Fruit fly (Drosophila melanogaster) whole organism, embryonic: ENCODE measurements around the gene Swip-1.

ENCODE experiments used
- Ada2b ChIP-seq: fragments of 200-800 bp; sonication (Bioruptor generic); IDR thresholded peaks from 2 replicates; pipeline ENCODE4 v1.3.6; 2022; ENCODE audit warnings: missing biosample characterization, missing genetic modification characterization
- Aef1 ChIP-seq: fragments of 200-800 bp; sonication (Bioruptor generic); IDR thresholded peaks from 3 replicates; pipeline ENCODE4 v1.3.6; 2022; ENCODE audit warnings: missing biosample characterization, missing genetic modification characterization
- Atf-2 ChIP-seq: fragments of 200-800 bp; sonication (Bioruptor generic); optimal IDR thresholded peaks from 2 replicates; lab custom pipeline; 2016; ENCODE audit warnings: missing biosample characterization, missing genetic modification characterization
- CG10267 ChIP-seq: fragments of 200-800 bp; sonication (Bioruptor generic); optimal IDR thresholded peaks from 2 replicates; lab custom pipeline; 2018; ENCODE audit warnings: missing biosample characterization, mild to moderate bottlenecking, missing genetic modification characterization, moderate library complexity
- CG10274 ChIP-seq: fragments of 200-800 bp; sonication (Bioruptor generic); optimal IDR thresholded peaks from 3 replicates; lab custom pipeline; 2017; ENCODE audit warnings: missing biosample characterization, mild to moderate bottlenecking, missing genetic modification characterization
- CG10431 ChIP-seq: fragments of 200-800 bp; sonication (Bioruptor generic); optimal IDR thresholded peaks from 3 replicates; lab custom pipeline; 2018; ENCODE audit warnings: missing biosample characterization, mild to moderate bottlenecking, missing genetic modification characterization
- CG13775 ChIP-seq: fragments of 200-800 bp; sonication (Bioruptor generic); optimal IDR thresholded peaks from 3 replicates; lab custom pipeline; 2017; ENCODE audit warnings: missing biosample characterization, mild to moderate bottlenecking, missing genetic modification characterization
- CG1602 ChIP-seq: fragments of 200-800 bp; sonication (Bioruptor generic); optimal IDR thresholded peaks from 3 replicates; lab custom pipeline; 2016; ENCODE audit warnings: missing biosample characterization, missing genetic modification characterization
- CG16813 ChIP-seq: fragments of 200-800 bp; sonication (Bioruptor generic); IDR thresholded peaks from 3 replicates; pipeline ENCODE4 v1.3.6; 2022; ENCODE audit warnings: missing biosample characterization, missing genetic modification characterization; ENCODE audit not compliant: partially characterized antibody
- CG18262 ChIP-seq: fragments of 200-800 bp; optimal IDR thresholded peaks from 3 replicates; lab custom pipeline; 2019; ENCODE audit warnings: missing biosample characterization, mild to moderate bottlenecking, missing genetic modification characterization, moderate library complexity
- CG18476 ChIP-seq: fragments of 200-800 bp; sonication (Bioruptor generic); optimal IDR thresholded peaks from 2 replicates; lab custom pipeline; 2016; ENCODE audit warnings: missing biosample characterization, mild to moderate bottlenecking, missing genetic modification characterization
- CG2116 ChIP-seq: fragments of 200-800 bp; sonication (Bioruptor generic); optimal IDR thresholded peaks from 3 replicates; lab custom pipeline; 2018; ENCODE audit warnings: missing biosample characterization, mild to moderate bottlenecking, missing genetic modification characterization
- CG3995 ChIP-seq: fragments of 200-800 bp; sonication (Bioruptor generic); optimal IDR thresholded peaks from 3 replicates; lab custom pipeline; 2016; ENCODE audit warnings: missing biosample characterization, missing genetic modification characterization
- CG5953 ChIP-seq: fragments of 200-800 bp; sonication (Bioruptor generic); IDR thresholded peaks from 2 replicates; pipeline ENCODE4 v1.3.6; 2022; ENCODE audit warnings: missing biosample characterization, missing genetic modification characterization
- CG7786 ChIP-seq: fragments of 200-800 bp; sonication (Bioruptor generic); optimal IDR thresholded peaks from 2 replicates; lab custom pipeline; 2016; ENCODE audit warnings: missing biosample characterization, missing genetic modification characterization
- CG8281 ChIP-seq: fragments of 200-800 bp; sonication (Bioruptor generic); optimal IDR thresholded peaks from 2 replicates; lab custom pipeline; 2018; ENCODE audit warnings: missing biosample characterization, mild to moderate bottlenecking, missing genetic modification characterization, moderate library complexity
- CG8944 ChIP-seq: fragments of 200-800 bp; sonication (Bioruptor generic); optimal IDR thresholded peaks from 3 replicates; lab custom pipeline; 2016; ENCODE audit warnings: missing biosample characterization, missing genetic modification characterization
- CoRest ChIP-seq: fragments of 200-800 bp; sonication (Bioruptor generic); optimal IDR thresholded peaks from 3 replicates; lab custom pipeline; 2018; ENCODE audit warnings: missing biosample characterization, mild to moderate bottlenecking, missing genetic modification characterization, moderate library complexity
- Eip74EF ChIP-seq, 2 experiments: fragments of 200-800 bp in 1 of 2; fragments of >200 bp in 1 of 2; sonication (Bioruptor generic) in 1 of 2; optimal IDR thresholded peaks; 2 replicates each; lab custom pipeline; 2017 to 2019; ENCODE audit warnings: missing biosample characterization in 2 of 2, missing genetic modification characterization in 2 of 2, mild to moderate bottlenecking in 1 of 2, moderate library complexity in 1 of 2
- H15 ChIP-seq: fragments of 200-800 bp; sonication (Bioruptor generic); IDR thresholded peaks from 3 replicates; pipeline ENCODE4 v1.3.6; 2022; ENCODE audit warnings: missing biosample characterization, missing genetic modification characterization
- Hey ChIP-seq: fragments of 200-800 bp; sonication (Bioruptor generic); optimal IDR thresholded peaks from 3 replicates; lab custom pipeline; 2018; ENCODE audit warnings: missing biosample characterization, mild to moderate bottlenecking, missing genetic modification characterization
- Hmr ChIP-seq: fragments of 200-800 bp; sonication (Bioruptor generic); optimal IDR thresholded peaks from 3 replicates; lab custom pipeline; 2017; ENCODE audit warnings: mild to moderate bottlenecking, missing biosample characterization, missing genetic modification reagents, missing genetic modification characterization
- Med ChIP-seq: fragments of 200-800 bp; sonication (Bioruptor generic); peaks from one replicate; lab custom pipeline; 2016; ENCODE audit warnings: missing biosample characterization, missing genetic modification characterization, mild to moderate bottlenecking, inconsistent platforms, moderate library complexity
- NfI ChIP-seq: fragments of 200-800 bp; sonication (Bioruptor generic); optimal IDR thresholded peaks from 3 replicates; lab custom pipeline; 2018; ENCODE audit warnings: missing biosample characterization, mild to moderate bottlenecking, missing genetic modification characterization, moderate library complexity
- PHDP ChIP-seq: fragments of 200-800 bp; sonication (Bioruptor generic); optimal IDR thresholded peaks from 3 replicates; lab custom pipeline; 2018; ENCODE audit warnings: missing biosample characterization, mild to moderate bottlenecking, missing genetic modification characterization, moderate library complexity
- Sry-β ChIP-seq: fragments of 200-800 bp; sonication (Bioruptor generic); optimal IDR thresholded peaks from 2 replicates; lab custom pipeline; 2018; ENCODE audit warnings: missing biosample characterization, mild to moderate bottlenecking, missing genetic modification characterization, moderate library complexity
- caup ChIP-seq: fragments of 200-800 bp; sonication (Bioruptor generic); optimal IDR thresholded peaks from 3 replicates; lab custom pipeline; 2017; ENCODE audit warnings: missing biosample characterization, mild to moderate bottlenecking, missing genetic modification characterization, moderate library complexity; ENCODE audit not compliant: severe bottlenecking
- cwo ChIP-seq: fragments of 200-800 bp; sonication (Bioruptor generic); optimal IDR thresholded peaks from 3 replicates; lab custom pipeline; 2017; ENCODE audit warnings: missing biosample characterization, missing genetic modification characterization, mild to moderate bottlenecking, moderate library complexity, missing genetic modification reagents
- esg ChIP-seq: fragments of 200-800 bp; sonication (Bioruptor generic); conservative IDR thresholded peaks from 2 replicates; pipeline ENCODE4 v1.3.6; 2022; ENCODE audit warnings: missing biosample characterization, missing genetic modification characterization
- ewg ChIP-seq: fragments of 200-800 bp; sonication (Bioruptor generic); optimal IDR thresholded peaks from 3 replicates; lab custom pipeline; 2017; ENCODE audit warnings: mild to moderate bottlenecking, missing biosample characterization, missing genetic modification reagents, missing genetic modification characterization
- fd102C ChIP-seq: fragments of 200-800 bp; sonication (Bioruptor generic); optimal IDR thresholded peaks from 2 replicates; lab custom pipeline; 2018; ENCODE audit warnings: missing biosample characterization, mild to moderate bottlenecking, missing genetic modification characterization, moderate library complexity
- fd64A ChIP-seq: fragments of 200-800 bp; sonication (Bioruptor generic); optimal IDR thresholded peaks from 3 replicates; lab custom pipeline; 2018; ENCODE audit warnings: missing biosample characterization, mild to moderate bottlenecking, missing genetic modification characterization
- fru ChIP-seq: fragments of >200 bp; optimal IDR thresholded peaks from 2 replicates; lab custom pipeline; 2017
- gro ChIP-seq: fragments of 200-800 bp; sonication (Bioruptor generic); optimal IDR thresholded peaks from 2 replicates; lab custom pipeline; 2016; ENCODE audit warnings: missing biosample characterization, missing genetic modification characterization
- hb ChIP-seq: fragments of 200-800 bp; sonication (Bioruptor generic); IDR thresholded peaks from 3 replicates; pipeline ENCODE4 v1.3.6; 2022; ENCODE audit warnings: missing biosample characterization, missing genetic modification characterization; ENCODE audit not compliant: partially characterized antibody
- hbn ChIP-seq: fragments of 200-800 bp; sonication (Bioruptor generic); IDR thresholded peaks from 2 replicates; pipeline ENCODE4 v1.3.6; 2022; ENCODE audit warnings: missing biosample characterization, missing genetic modification characterization; ENCODE audit not compliant: partially characterized antibody
- lbe ChIP-seq: fragments of 200-800 bp; sonication (Bioruptor generic); optimal IDR thresholded peaks from 2 replicates; lab custom pipeline; 2016; ENCODE audit warnings: missing biosample characterization, mild to moderate bottlenecking, missing genetic modification characterization
- lov ChIP-seq, 2 experiments: fragments of 200-800 bp in 1 of 2; fragments of >200 bp in 1 of 2; sonication (Bioruptor generic) in 1 of 2; IDR thresholded peaks in 1 of 2; optimal IDR thresholded peaks in 1 of 2; 2 replicates in 1 of 2; 3 replicates in 1 of 2; pipeline versions ENCODE4 v1.3.6 to Lab custom; 2017 to 2022; ENCODE audit warnings: missing biosample characterization in 1 of 2, missing genetic modification characterization in 1 of 2
- mld ChIP-seq: fragments of 200-800 bp; sonication (Bioruptor generic); IDR thresholded peaks from 3 replicates; pipeline ENCODE4 v1.3.6; 2022; ENCODE audit warnings: missing biosample characterization, missing genetic modification characterization; ENCODE audit not compliant: partially characterized antibody
- nerfin-1 ChIP-seq: fragments of 200-800 bp; sonication (Bioruptor generic); optimal IDR thresholded peaks from 3 replicates; lab custom pipeline; 2019; ENCODE audit warnings: missing biosample characterization, mild to moderate bottlenecking, missing genetic modification characterization, moderate library complexity
- phol ChIP-seq: fragments of 200-800 bp; sonication (Bioruptor generic); optimal IDR thresholded peaks from 3 replicates; lab custom pipeline; 2018; ENCODE audit warnings: missing biosample characterization, mild to moderate bottlenecking, missing genetic modification characterization, moderate library complexity
- prd ChIP-seq, 3 experiments: fragments of >200 bp in 2 of 3; fragments of 200-800 bp in 1 of 3; sonication (Bioruptor generic) in 1 of 3; optimal IDR thresholded peaks in 2 of 3; IDR thresholded peaks in 1 of 3; 2 replicates in 2 of 3; 3 replicates in 1 of 3; pipeline versions ENCODE4 v1.3.6 to Lab custom; 2017 to 2022; ENCODE audit warnings: missing biosample characterization in 1 of 3, missing genetic modification characterization in 1 of 3
- pum ChIP-seq: fragments of 200-800 bp; sonication (Bioruptor generic); optimal IDR thresholded peaks from 2 replicates; lab custom pipeline; 2016; ENCODE audit warnings: missing biosample characterization, missing genetic modification characterization
- sc ChIP-seq, 3 experiments: fragments of >200 bp in 2 of 3; fragments of 200-800 bp in 1 of 3; sonication (Bioruptor generic) in 1 of 3; optimal IDR thresholded peaks; 2 replicates in 2 of 3; 3 replicates in 1 of 3; lab custom pipeline; 2017; ENCODE audit warnings: mild to moderate bottlenecking in 1 of 3, missing biosample characterization in 1 of 3, missing genetic modification characterization in 1 of 3, missing genetic modification reagents in 1 of 3
- slou ChIP-seq: fragments of 200-800 bp; sonication (Bioruptor generic); optimal IDR thresholded peaks from 3 replicates; lab custom pipeline; 2016; ENCODE audit warnings: missing biosample characterization, missing genetic modification characterization
- slp2 ChIP-seq: fragments of 200-800 bp; sonication (Bioruptor generic); optimal IDR thresholded peaks from 2 replicates; lab custom pipeline; 2016; ENCODE audit warnings: missing biosample characterization, missing genetic modification characterization
- trem ChIP-seq: fragments of 200-800 bp; optimal IDR thresholded peaks from 3 replicates; lab custom pipeline; 2019; ENCODE audit warnings: missing biosample characterization, mild to moderate bottlenecking, missing genetic modification characterization, moderate library complexity

Swip-1 gene

DNA sequence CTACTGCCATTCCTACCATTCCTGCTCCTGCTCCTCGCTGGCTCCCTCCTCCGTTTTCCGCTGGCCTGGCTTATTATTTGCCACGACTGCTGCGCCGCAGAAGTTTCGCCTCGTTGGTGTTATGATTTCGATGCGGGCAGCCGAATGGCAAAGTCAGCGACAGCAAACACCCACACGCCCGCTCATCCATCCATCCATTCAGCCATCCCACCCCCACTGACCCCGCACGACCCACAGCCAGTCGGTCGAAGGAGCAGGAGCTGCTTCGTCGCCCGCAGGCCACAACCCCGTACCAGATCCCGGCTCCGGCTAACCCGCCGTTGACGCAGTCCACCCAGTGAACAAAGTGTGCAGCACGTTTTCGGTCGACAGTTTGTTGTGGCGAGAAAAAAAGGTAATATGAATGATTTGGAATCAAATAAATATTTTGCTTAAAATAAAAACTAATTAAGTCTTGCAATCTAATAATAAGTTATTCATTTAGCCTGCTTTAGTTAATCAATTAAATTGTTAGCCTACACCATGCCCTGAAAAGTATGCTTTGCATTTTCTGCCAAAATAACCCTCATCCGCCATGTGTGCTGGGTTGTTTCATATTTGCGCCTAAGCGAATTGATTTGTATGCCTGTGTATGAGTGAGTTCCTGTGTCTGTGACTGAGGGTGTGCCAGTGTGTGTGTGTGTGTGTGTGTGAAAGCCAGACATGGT is 39.6 kb upstream of the Swip-1 start (continued):
- TF ChIP-seq CG16813, result no peak
- TF ChIP-seq Aef1 (GFP tag; lab: Robert Waterston, UW), result no peak; the same call in 2 of the 3 replicates
- no peak for TF ChIP-seq sc (optimal IDR thresholded peaks at IDR 0.05; lab: Kevin White, UChicago)
- TF ChIP-seq sc (GFP tag; optimal IDR thresholded peaks at IDR 0.05; lab: Kevin White, UChicago), result no peak
- TF ChIP-seq hbn, result no peak
- peak; percentile 80 for TF ChIP-seq Med (GFP tag; lab: Kevin White, UChicago)
- no peak for TF ChIP-seq CG8944 (GFP tag; lab: Kevin White, UChicago)
- TF ChIP-seq esg (GFP tag; lab: Robert Waterston, UW), result 0 out of 2 replicates have a peak, but pooled peaks have one; percentile 17
- TF ChIP-seq Atf-2 (GFP tag; lab: Kevin White, UChicago), result no peak
- TF ChIP-seq CG10267 (tag; lab: Kevin White, UChicago), result peak; percentile 40
- TF ChIP-seq trem (tag; lab: Kevin White, UChicago), result no peak
- TF ChIP-seq slou (GFP tag; lab: Kevin White, UChicago), result no peak
- TF ChIP-seq CoRest (tag; lab: Kevin White, UChicago), result peak; percentile 70
- peak; percentile 38 for TF ChIP-seq gro (GFP tag; lab: Kevin White, UChicago)
- TF ChIP-seq H15 (GFP tag; lab: Robert Waterston, UW), result no peak
- no peak for TF ChIP-seq CG7786 (GFP tag; lab: Kevin White, UChicago)
- no peak for TF ChIP-seq pum (GFP tag; lab: Kevin White, UChicago)
- no peak for TF ChIP-seq CG8281 (tag; lab: Kevin White, UChicago)
- no peak for TF ChIP-seq CG10274 (GFP tag; lab: Kevin White, UChicago)
- no peak for TF ChIP-seq mld (GFP tag; lab: Robert Waterston, UW)
- no peak for TF ChIP-seq CG2116 (GFP tag; lab: Kevin White, UChicago)
- TF ChIP-seq fd64A (GFP tag; lab: Kevin White, UChicago), result no peak
- TF ChIP-seq lbe (GFP tag; lab: Kevin White, UChicago), result no peak
- TF ChIP-seq hb, result no peak
- TF ChIP-seq prd (optimal IDR thresholded peaks at IDR 0.05; lab: Kevin White, UChicago), result no peak
- TF ChIP-seq prd (GFP tag; IDR thresholded peaks at IDR 0.05; lab: Robert Waterston, UW), result peak; percentile 17; the same call in 1 of the 3 replicates
- TF ChIP-seq CG1602 (GFP tag; lab: Kevin White, UChicago), result no peak
- TF ChIP-seq caup (GFP tag; lab: Kevin White, UChicago), result peak; percentile 61
- no peak for TF ChIP-seq CG5953 (GFP tag; lab: Robert Waterston, UW)
- peak; percentile 85 for TF ChIP-seq Hmr
- no peak for TF ChIP-seq Sry-β (GFP tag; lab: Kevin White, UChicago)
- TF ChIP-seq CG13775, result peak; percentile 30
- TF ChIP-seq fru, result no peak
- TF ChIP-seq CG10431 (GFP tag; lab: Kevin White, UChicago), result no peak
- TF ChIP-seq lov (optimal IDR thresholded peaks at IDR 0.05; lab: Kevin White, UChicago), result no peak
- no peak for TF ChIP-seq lov (GFP tag; IDR thresholded peaks at IDR 0.05; lab: Robert Waterston, UW)
- TF ChIP-seq Hey (tag; lab: Kevin White, UChicago), result no peak
- TF ChIP-seq CG18476 (GFP tag; lab: Kevin White, UChicago), result peak; percentile 0
- peak; percentile 25 for TF ChIP-seq ewg
- TF ChIP-seq CG3995 (GFP tag; lab: Kevin White, UChicago), result no peak
- TF ChIP-seq fd102C, result no peak
- peak; percentile 65 for TF ChIP-seq NfI
- TF ChIP-seq nerfin-1 (tag; lab: Kevin White, UChicago), result peak; percentile 14
- TF ChIP-seq phol (tag; lab: Kevin White, UChicago), result peak; percentile 56
- no peak for TF ChIP-seq Ada2b (GFP tag; lab: Robert Waterston, UW)
- TF ChIP-seq PHDP (tag; lab: Kevin White, UChicago), result peak; percentile 66
- TF ChIP-seq cwo (GFP tag; lab: Kevin White, UChicago), result peak; percentile 68
- TF ChIP-seq Eip74EF (GFP tag; optimal IDR thresholded peaks at IDR 0.05; lab: Kevin White, UChicago), result peak in 1 of 2 experiments; percentile 28
- TF ChIP-seq slp2 (GFP tag; lab: Kevin White, UChicago), result no peak
- peak; percentile 51 for TF ChIP-seq CG18262 (tag; lab: Kevin White, UChicago)
